Worm (Caenorhabditis elegans): Measurements from ENCODE around the gene atf-7.

DNA sequence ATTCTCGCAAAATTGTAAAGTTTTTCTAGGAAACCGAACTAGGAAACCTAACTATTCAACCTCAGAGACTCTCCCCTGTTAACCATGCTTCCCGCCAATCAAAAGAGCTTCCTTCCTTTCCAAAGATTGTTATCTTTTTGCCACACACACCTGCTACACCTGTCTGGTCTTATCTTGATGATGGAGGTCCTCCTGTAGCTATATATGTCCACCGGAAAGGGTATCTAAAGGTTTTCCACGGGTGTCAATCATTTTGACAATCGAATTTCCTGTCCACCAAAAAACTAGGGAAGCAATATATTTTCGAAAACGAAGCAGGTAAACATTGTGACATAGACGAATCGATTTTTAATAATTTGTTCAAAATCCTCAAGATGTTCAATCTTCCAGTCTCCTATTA, 45.1 kb downstream of the atf-7 start:
- TF ChIP-seq fos-1 (tag; optimal IDR thresholded peaks at IDR 0.05) (no peak), mep-1 (tag; optimal IDR thresholded peaks at IDR 0.05) (no peak), aha-1 (tag; optimal IDR thresholded peaks at IDR 0.05) (no peak), irx-1 (tag; optimal IDR thresholded peaks at IDR 0.05) (no peak), nhr-90 (tag; optimal IDR thresholded peaks at IDR 0.05; ENCODE audit: poor library complexity) (no peak), ztf-11 (tag; optimal IDR thresholded peaks at IDR 0.05) (no peak), elt-2 (tag; optimal IDR thresholded peaks at IDR 0.05) (no peak), ces-1 (GFP tag; optimal IDR thresholded peaks at IDR 0.05) (no peak), unc-130 (tag; optimal IDR thresholded peaks at IDR 0.05) (no peak), nhr-12 (tag; optimal IDR thresholded peaks at IDR 0.05) (no peak), ceh-8 (GFP tag; optimal IDR thresholded peaks at IDR 0.05) (no peak), unc-30 (tag; optimal IDR thresholded peaks at IDR 0.05) (no peak), fkh-10 (GFP tag; optimal IDR thresholded peaks at IDR 0.05) (no peak)

Measured in whole organism, L1 larva.